Fruit fly (Drosophila melanogaster) S2 (cell line): ENCODE results near the gene CG12259.

Experiments used
- CG8478 ChIP-seq: fragments of >200 bp; optimal IDR thresholded peaks from 2 replicates; lab custom pipeline; 2018
- CTCF ChIP-seq, 2 experiments: fragments of >200 bp; optimal IDR thresholded peaks; 2 replicates each; lab custom pipeline; 2018

DNA sequence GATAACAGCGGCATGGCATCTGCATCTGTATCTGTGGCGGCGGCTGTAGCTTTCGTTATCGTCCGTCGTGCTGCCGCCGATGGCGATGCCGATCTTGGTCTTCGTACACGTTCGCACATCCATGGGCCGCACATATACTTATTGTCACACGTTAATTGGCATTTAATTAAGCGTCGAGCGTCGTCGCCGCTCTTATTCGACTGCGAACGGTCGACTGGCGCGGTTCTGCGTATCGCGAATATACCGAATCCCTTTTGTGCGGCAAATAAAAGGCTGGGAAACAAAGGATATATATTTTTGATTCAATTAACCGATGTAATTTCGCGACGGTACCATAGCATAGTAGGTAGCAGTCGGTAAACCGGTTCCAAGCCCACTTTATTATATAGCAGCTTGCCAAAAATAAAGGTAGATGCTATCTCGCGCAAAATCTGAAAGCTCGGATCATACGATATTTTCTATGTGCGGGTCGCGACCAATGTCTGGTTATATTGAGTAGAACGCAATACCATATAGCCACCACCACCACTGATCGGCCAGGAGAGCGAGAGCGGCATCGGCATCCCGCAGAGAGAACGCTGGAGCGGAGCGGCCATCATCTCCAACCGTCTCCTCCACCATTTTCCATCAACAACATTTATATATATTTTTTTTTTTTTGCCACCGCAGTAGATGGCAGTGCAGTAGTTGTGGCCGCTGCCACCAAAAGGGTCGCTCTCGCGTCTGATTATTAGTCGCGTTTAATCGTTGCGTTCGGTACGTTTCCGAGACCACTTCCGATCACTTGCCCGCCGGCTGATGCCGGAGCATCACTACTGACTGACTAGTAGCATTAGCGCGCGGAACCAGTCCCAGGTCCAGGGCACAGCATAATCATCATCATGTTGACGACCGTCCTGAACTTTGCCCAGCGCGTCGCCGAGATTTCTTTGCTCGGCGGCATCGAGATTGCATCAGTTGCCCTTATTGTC, 4.4 kb upstream of the CG12259 start, which contains the start of gene mino:
- TF ChIP-seq CTCF (optimal IDR thresholded peaks at IDR 0.05; lab: Kevin White, UChicago) = no peak
- TF ChIP-seq CG8478 (lab: Kevin White, UChicago) = no peak
